Fruit fly (Drosophila melanogaster): Measurements from ENCODE around the gene mRpL24.

mRpL24 gene

DNA sequence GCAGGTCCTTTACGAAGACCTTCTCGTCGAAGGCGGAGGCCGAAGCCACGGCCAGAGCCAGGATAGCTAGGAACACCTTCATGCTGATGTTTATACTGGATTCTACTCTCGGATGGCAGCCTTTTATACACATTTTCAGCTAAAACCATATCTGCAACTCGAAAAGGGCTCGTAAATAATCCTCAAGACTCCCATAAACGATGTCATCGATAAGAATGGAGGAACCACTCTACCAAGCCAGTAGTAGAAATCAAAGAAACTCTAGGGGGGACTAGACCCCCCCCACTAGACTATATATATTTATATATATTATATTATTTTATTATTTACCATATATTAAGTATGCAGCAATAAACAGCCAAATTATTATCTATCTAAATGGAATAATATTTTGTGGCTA, 5.5 kb upstream of the mRpL24 start, which contains the start of gene Jon25Biii:
Gene Jon25Biii (minus strand): TSS at position 101 of the 400 bp plus-strand sequence.
- TF ChIP-seq CG8119 (GFP tag; IDR thresholded peaks at IDR 0.05) (no peak), CG31627 (GFP tag; optimal IDR thresholded peaks at IDR 0.05) (no peak), CG3032 (tag; optimal IDR thresholded peaks at IDR 0.05) (no peak), Blimp-1 (GFP tag; optimal IDR thresholded peaks at IDR 0.05) (no peak), fkh (GFP tag; optimal IDR thresholded peaks at IDR 0.05) (no peak), esn (GFP tag; optimal IDR thresholded peaks at IDR 0.05) (no peak), dsx (GFP tag; optimal IDR thresholded peaks at IDR 0.05; ENCODE audit: poor library complexity, severe bottlenecking) (no peak), Lpt (GFP tag; optimal IDR thresholded peaks at IDR 0.05) (no peak)

DNA sequence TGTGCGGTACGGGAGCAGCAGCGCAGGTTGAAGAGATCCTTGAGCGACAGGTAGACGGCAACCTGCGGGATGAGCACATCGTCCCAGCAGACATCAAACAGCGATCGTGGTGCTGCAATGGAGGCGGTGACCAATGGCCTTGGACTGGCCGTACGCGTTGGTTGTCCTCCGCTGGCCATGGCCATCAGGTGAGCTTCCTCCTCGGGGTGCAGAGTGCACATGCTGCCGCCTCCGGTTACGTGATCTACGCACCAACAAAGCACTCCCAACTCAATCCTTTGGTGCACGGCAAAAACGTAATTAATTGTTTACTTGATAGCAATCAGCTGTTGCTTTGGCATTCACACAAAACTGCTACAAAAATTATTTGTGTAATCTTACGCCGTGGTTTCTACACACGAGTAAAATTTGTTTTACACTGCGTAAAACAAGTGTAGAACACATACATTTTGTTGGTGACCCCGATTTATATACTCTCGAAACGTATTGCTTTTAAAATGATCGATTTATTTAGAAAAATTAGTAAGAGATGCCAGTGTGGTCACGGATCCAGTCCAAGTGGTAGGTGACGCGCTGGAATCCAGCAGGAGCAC, 4.4 kb upstream of the mRpL24 start, which contains the start of gene jet:
Gene jet (minus strand): TSS at position 332 of the 593 bp plus-strand sequence.
- TF ChIP-seq Sox14 (GFP tag; optimal IDR thresholded peaks at IDR 0.05) (no peak), CG8319 (GFP tag; optimal IDR thresholded peaks at IDR 0.05) (peak; percentile 91), fkh (GFP tag; optimal IDR thresholded peaks at IDR 0.05) (peak; percentile 63)

DNA sequence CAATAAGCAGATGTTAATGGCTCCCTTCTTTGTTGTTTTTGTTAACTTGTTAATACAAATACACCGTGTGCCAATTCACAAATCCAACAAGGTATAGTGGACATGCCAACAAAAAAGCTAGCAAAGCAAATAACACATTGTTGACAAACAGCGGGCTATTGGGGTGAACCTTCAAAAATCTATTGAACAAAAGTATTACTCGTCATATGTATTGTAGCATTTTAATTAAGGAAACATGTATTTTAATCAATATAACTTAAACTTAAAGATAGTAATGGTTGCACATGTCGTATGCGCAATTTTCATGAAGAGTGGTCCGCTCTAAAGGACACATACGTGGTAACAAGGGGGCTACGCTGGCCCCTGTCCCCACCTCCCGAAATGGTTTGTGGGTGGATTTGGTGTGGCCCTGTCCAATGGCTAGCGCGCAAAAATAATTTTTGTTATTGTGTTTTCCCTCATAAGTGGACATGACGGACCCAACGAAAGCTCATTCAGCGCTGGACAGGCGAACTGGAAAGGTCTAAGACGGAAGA, 2.8 kb downstream of the mRpL24 start, which contains the start of gene synr:
Gene synr (plus strand): TSS at position 486 of the 536 bp plus-strand sequence.
- TF ChIP-seq Gug (GFP tag; IDR thresholded peaks at IDR 0.05) (no peak), ss (GFP tag; optimal IDR thresholded peaks at IDR 0.05) (no peak), CG11902 (GFP tag; optimal IDR thresholded peaks at IDR 0.05) (no peak), svp (GFP tag) (no peak), CG6854 (GFP tag; optimal IDR thresholded peaks at IDR 0.05) (no peak), Smox (GFP tag; optimal IDR thresholded peaks at IDR 0.05) (no peak), CG8632 (GFP tag; optimal IDR thresholded peaks at IDR 0.05) (no peak), achi (GFP tag; optimal IDR thresholded peaks at IDR 0.05) (no peak), Met (GFP tag; optimal IDR thresholded peaks at IDR 0.05) (no peak), net (GFP tag; optimal IDR thresholded peaks at IDR 0.05) (no peak), CG32006 (GFP tag; optimal IDR thresholded peaks at IDR 0.05) (no peak), Ets21C (GFP tag; optimal IDR thresholded peaks at IDR 0.05) (no peak), Hr39 (GFP tag; optimal IDR thresholded peaks at IDR 0.05) (no peak), CG16779 (tag; optimal IDR thresholded peaks at IDR 0.05) (no peak), Hr38 (GFP tag; optimal IDR thresholded peaks at IDR 0.05) (no peak), CG4318 (GFP tag; optimal IDR thresholded peaks at IDR 0.05) (no peak), CG15336 (GFP tag; IDR thresholded peaks at IDR 0.05) (no peak), spab (GFP tag; optimal IDR thresholded peaks at IDR 0.05) (no peak), CG3919 (GFP tag; optimal IDR thresholded peaks at IDR 0.05) (no peak), CG34406 (GFP tag; optimal IDR thresholded peaks at IDR 0.05) (no peak)

DNA sequence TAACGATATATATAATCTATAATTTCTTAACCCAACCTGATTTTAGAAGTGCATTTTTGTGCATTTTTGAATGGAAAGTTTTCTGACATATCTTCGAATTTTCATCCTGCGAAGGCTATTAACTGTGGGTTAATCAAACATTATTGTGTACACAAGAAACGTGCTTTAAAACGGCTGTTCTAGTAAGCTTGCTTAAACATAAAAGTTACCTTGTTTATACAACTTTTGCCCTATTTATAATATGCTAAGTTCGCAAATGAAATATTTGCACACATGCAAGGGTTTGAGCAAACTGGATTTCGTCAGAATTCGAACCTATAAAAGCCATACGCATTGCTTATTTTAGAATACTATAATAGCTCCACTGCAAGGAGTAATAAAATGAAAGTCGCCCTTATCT, 8.1 kb downstream of the mRpL24 start, which contains the start of gene Sgs1:
Gene Sgs1 (plus strand): TSS at position 350 of the 400 bp plus-strand sequence.
- TF ChIP-seq eg (GFP tag; IDR thresholded peaks at IDR 0.05): no peak
- TF ChIP-seq vri (GFP tag; optimal IDR thresholded peaks at IDR 0.05): peak; percentile 8
- TF ChIP-seq fd85E (GFP tag; optimal IDR thresholded peaks at IDR 0.05): no peak

DNA sequence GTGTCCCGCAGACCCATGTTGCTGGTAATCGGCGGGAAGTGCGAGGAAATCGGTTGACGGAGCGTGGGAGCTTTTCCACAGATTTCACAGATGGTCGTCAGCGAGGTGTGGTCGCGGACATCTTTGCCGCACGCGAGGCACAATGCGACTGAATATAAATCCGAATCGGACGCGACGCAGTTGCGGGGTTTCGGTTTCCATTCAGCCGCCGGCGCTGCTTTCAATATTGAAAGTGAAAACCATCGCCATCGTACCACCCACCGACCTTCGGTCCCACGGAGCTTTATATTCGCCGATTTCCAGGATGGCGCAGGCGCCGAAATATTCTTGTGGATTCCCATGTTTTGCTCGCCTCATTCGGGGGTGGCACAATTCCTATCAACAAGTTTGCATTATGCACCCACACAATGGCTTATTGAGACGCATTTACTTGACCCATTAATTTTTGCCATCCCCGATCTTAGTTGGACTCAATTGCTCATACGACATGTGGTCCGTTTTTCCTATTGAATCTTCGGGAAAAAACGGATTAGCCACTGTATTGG, 8.8 kb downstream of the mRpL24 start, which contains the start of gene hoe2:
Gene hoe2 (minus strand): TSS at position 126 of the 545 bp plus-strand sequence.
- TF ChIP-seq CG8119 (GFP tag; IDR thresholded peaks at IDR 0.05): no peak
